Fruit fly (Drosophila melanogaster) whole organism, embryonic: ENCODE results near the gene ATPsynB.

Experiments
- Atf-2 ChIP-seq: fragments of 200-800 bp; sonication (Bioruptor generic); optimal IDR thresholded peaks from 2 replicates; lab custom pipeline; 2016; ENCODE audit warnings: missing biosample characterization, missing genetic modification characterization
- Atf6 ChIP-seq: fragments of 200-800 bp; sonication (Bioruptor generic); IDR thresholded peaks from 2 replicates; pipeline ENCODE4 v1.3.6; 2022; ENCODE audit warnings: missing biosample characterization, missing genetic modification characterization
- CG10543 ChIP-seq: fragments of 200-800 bp; sonication (Bioruptor generic); optimal IDR thresholded peaks from 3 replicates; lab custom pipeline; 2017; ENCODE audit warnings: missing biosample characterization, mild to moderate bottlenecking, missing genetic modification characterization, moderate library complexity
- CG10979 ChIP-seq: fragments of 200-800 bp; sonication (Bioruptor generic); optimal IDR thresholded peaks from 2 replicates; lab custom pipeline; 2018; ENCODE audit warnings: missing biosample characterization, mild to moderate bottlenecking, missing genetic modification characterization, moderate library complexity
- CG16815 ChIP-seq: fragments of 200-800 bp; sonication (Bioruptor generic); optimal IDR thresholded peaks from 3 replicates; lab custom pipeline; 2017; ENCODE audit warnings: missing biosample characterization, mild to moderate bottlenecking, missing genetic modification characterization
- CG17568 ChIP-seq: fragments of 200-800 bp; sonication (Bioruptor generic); optimal IDR thresholded peaks from 2 replicates; lab custom pipeline; 2018; ENCODE audit warnings: missing biosample characterization, mild to moderate bottlenecking, missing genetic modification characterization, moderate library complexity
- CG17912 ChIP-seq: fragments of 200-800 bp; sonication (Bioruptor generic); optimal IDR thresholded peaks from 2 replicates; lab custom pipeline; 2018; ENCODE audit warnings: missing biosample characterization, mild to moderate bottlenecking, missing genetic modification characterization
- CG18764 ChIP-seq: fragments of 200-800 bp; sonication (Bioruptor generic); optimal IDR thresholded peaks from 3 replicates; lab custom pipeline; 2016; ENCODE audit warnings: missing biosample characterization, missing genetic modification characterization
- CG2120 ChIP-seq: fragments of 200-800 bp; sonication (Bioruptor generic); optimal IDR thresholded peaks from 3 replicates; lab custom pipeline; 2016; ENCODE audit warnings: missing biosample characterization, missing genetic modification characterization
- CG32767 ChIP-seq: fragments of 200-800 bp; sonication (Bioruptor generic); IDR thresholded peaks from 2 replicates; pipeline ENCODE4 v1.3.6; 2022; ENCODE audit warnings: missing biosample characterization, missing genetic modification characterization
- CG32772 ChIP-seq: fragments of 200-800 bp; sonication (Bioruptor generic); IDR thresholded peaks from 2 replicates; pipeline ENCODE4 v1.3.6; 2022; ENCODE audit warnings: missing biosample characterization, missing genetic modification characterization
- CG4617 ChIP-seq: fragments of 200-800 bp; sonication (Bioruptor generic); optimal IDR thresholded peaks from 3 replicates; lab custom pipeline; 2016; ENCODE audit warnings: missing biosample characterization, missing genetic modification characterization, borderline replicate concordance
- CG7987 ChIP-seq: fragments of 200-800 bp; sonication (Bioruptor generic); optimal IDR thresholded peaks from 2 replicates; lab custom pipeline; 2018; ENCODE audit warnings: missing biosample characterization, mild to moderate bottlenecking, missing genetic modification characterization, moderate library complexity
- CG8924 ChIP-seq: fragments of 200-800 bp; optimal IDR thresholded peaks from 3 replicates; lab custom pipeline; 2019; ENCODE audit warnings: missing biosample characterization, mild to moderate bottlenecking, missing genetic modification characterization, moderate library complexity
- Dfd ChIP-seq, 2 experiments: fragments of >200 bp; optimal IDR thresholded peaks; 2 replicates each; lab custom pipeline; 2017; ENCODE audit warnings: missing biosample characterization in 2 of 2, missing genetic modification characterization in 2 of 2
- E2f2 ChIP-seq: fragments of 200-800 bp; sonication (Bioruptor generic); IDR thresholded peaks from 2 replicates; pipeline ENCODE4 v1.3.6; 2022; ENCODE audit warnings: missing biosample characterization, missing genetic modification characterization
- H2.0 ChIP-seq: fragments of 200-800 bp; sonication (Bioruptor generic); IDR thresholded peaks from 2 replicates; pipeline ENCODE4 v1.3.6; 2022; ENCODE audit warnings: missing biosample characterization, missing genetic modification characterization
- Hmr ChIP-seq: fragments of 200-800 bp; sonication (Bioruptor generic); optimal IDR thresholded peaks from 3 replicates; lab custom pipeline; 2017; ENCODE audit warnings: mild to moderate bottlenecking, missing biosample characterization, missing genetic modification reagents, missing genetic modification characterization
- Hr3 ChIP-seq: fragments of 200-800 bp; sonication (Bioruptor generic); optimal IDR thresholded peaks from 3 replicates; lab custom pipeline; 2016; ENCODE audit warnings: missing biosample characterization, missing genetic modification characterization
- Hr78 ChIP-seq, 2 experiments: fragments of 200-800 bp in 1 of 2; fragments of >200 bp in 1 of 2; sonication (Bioruptor generic) in 1 of 2; optimal IDR thresholded peaks; 2 replicates each; lab custom pipeline; 2017 to 2019; ENCODE audit warnings: missing biosample characterization in 2 of 2, missing genetic modification characterization in 2 of 2, mild to moderate bottlenecking in 1 of 2, moderate library complexity in 1 of 2
- Lhr ChIP-seq: fragments of 200-800 bp; sonication (Bioruptor generic); optimal IDR thresholded peaks from 3 replicates; lab custom pipeline; 2017; ENCODE audit warnings: mild to moderate bottlenecking, missing biosample characterization, missing genetic modification reagents, missing genetic modification characterization
- Lim3 ChIP-seq: fragments of 200-800 bp; sonication (Bioruptor generic); IDR thresholded peaks from 2 replicates; pipeline ENCODE4 v1.3.6; 2022; ENCODE audit warnings: missing biosample characterization, missing genetic modification characterization
- Myb ChIP-seq: fragments of 200-800 bp; sonication (Bioruptor generic); optimal IDR thresholded peaks from 2 replicates; lab custom pipeline; 2016; ENCODE audit warnings: missing biosample characterization, missing genetic modification characterization
- Neu2 ChIP-seq: fragments of 200-800 bp; sonication (Bioruptor generic); optimal IDR thresholded peaks from 3 replicates; lab custom pipeline; 2016; ENCODE audit warnings: missing biosample characterization, missing genetic modification characterization, borderline replicate concordance
- Nf-YC ChIP-seq: fragments of 200-800 bp; optimal IDR thresholded peaks from 3 replicates; lab custom pipeline; 2019; ENCODE audit warnings: missing biosample characterization, mild to moderate bottlenecking, missing genetic modification characterization, moderate library complexity
- Oaz ChIP-seq: fragments of 200-800 bp; sonication (Bioruptor generic); IDR thresholded peaks from 2 replicates; pipeline ENCODE4 v1.3.6; 2022; ENCODE audit warnings: missing biosample characterization, missing genetic modification characterization
- Scr ChIP-seq: fragments of 200-800 bp; sonication (Bioruptor generic); IDR thresholded peaks from 2 replicates; pipeline ENCODE4 v1.3.6; 2022; ENCODE audit warnings: missing biosample characterization, missing genetic modification characterization; ENCODE audit not compliant: partially characterized antibody
- Six4 ChIP-seq: fragments of 200-800 bp; sonication (Bioruptor generic); optimal IDR thresholded peaks from 2 replicates; lab custom pipeline; 2016; ENCODE audit warnings: missing biosample characterization, missing genetic modification characterization
- Sox102F ChIP-seq: fragments of 200-800 bp; sonication (Bioruptor generic); optimal IDR thresholded peaks from 2 replicates; lab custom pipeline; 2018; ENCODE audit warnings: missing biosample characterization, mild to moderate bottlenecking, missing genetic modification characterization, moderate library complexity
- Taf1 ChIP-seq: fragments of 200-800 bp; sonication (Bioruptor generic); IDR thresholded peaks from 2 replicates; pipeline ENCODE4 v1.3.6; 2022; ENCODE audit warnings: missing biosample characterization, missing genetic modification characterization
- Tbp ChIP-seq: fragments of >200 bp; optimal IDR thresholded peaks from 2 replicates; lab custom pipeline; 2018; ENCODE audit warnings: missing biosample characterization, missing genetic modification characterization
- ab ChIP-seq: fragments of 200-800 bp; sonication (Bioruptor generic); optimal IDR thresholded peaks from 2 replicates; lab custom pipeline; 2016; ENCODE audit warnings: missing biosample characterization, missing genetic modification characterization
- bab2 ChIP-seq: fragments of 200-800 bp; sonication (Bioruptor generic); optimal IDR thresholded peaks from 2 replicates; lab custom pipeline; 2016; ENCODE audit warnings: missing biosample characterization, missing genetic modification characterization
- cato ChIP-seq: fragments of 200-800 bp; sonication (Bioruptor generic); optimal IDR thresholded peaks from 2 replicates; lab custom pipeline; 2016; ENCODE audit warnings: missing biosample characterization, missing genetic modification characterization, borderline replicate concordance
- dmrt11E ChIP-seq: fragments of 200-800 bp; sonication (Bioruptor generic); optimal IDR thresholded peaks from 3 replicates; lab custom pipeline; 2018; ENCODE audit warnings: missing biosample characterization, mild to moderate bottlenecking, missing genetic modification characterization, moderate library complexity
- dpn ChIP-seq, 2 experiments: fragments of 200-800 bp; sonication (Bioruptor generic); optimal IDR thresholded peaks; 3 replicates each; lab custom pipeline; 2016; ENCODE audit warnings: missing biosample characterization in 2 of 2, missing genetic modification characterization in 2 of 2
- ems ChIP-seq: fragments of 200-800 bp; sonication (Bioruptor generic); optimal IDR thresholded peaks from 3 replicates; lab custom pipeline; 2016; ENCODE audit warnings: missing biosample characterization, missing genetic modification characterization
- exex ChIP-seq: fragments of 200-800 bp; sonication (Bioruptor generic); optimal IDR thresholded peaks from 4 replicates; lab custom pipeline; 2018; ENCODE audit warnings: missing biosample characterization, mild to moderate bottlenecking, missing genetic modification characterization, moderate library complexity
- fd102C ChIP-seq: fragments of 200-800 bp; sonication (Bioruptor generic); optimal IDR thresholded peaks from 2 replicates; lab custom pipeline; 2018; ENCODE audit warnings: missing biosample characterization, mild to moderate bottlenecking, missing genetic modification characterization, moderate library complexity
- fru ChIP-seq: fragments of >200 bp; optimal IDR thresholded peaks from 2 replicates; lab custom pipeline; 2017
- gcm2 ChIP-seq: fragments of 200-800 bp; sonication (Bioruptor generic); optimal IDR thresholded peaks from 2 replicates; lab custom pipeline; 2016; ENCODE audit warnings: missing biosample characterization, missing genetic modification characterization
- gsb ChIP-seq: fragments of 200-800 bp; sonication (Bioruptor generic); IDR thresholded peaks from 2 replicates; pipeline ENCODE4 v1.3.6; 2022; ENCODE audit warnings: missing biosample characterization, missing genetic modification characterization
- jing ChIP-seq: fragments of 200-800 bp; sonication (Bioruptor generic); optimal IDR thresholded peaks from 2 replicates; lab custom pipeline; 2018; ENCODE audit warnings: missing biosample characterization, mild to moderate bottlenecking, missing genetic modification characterization
- lola ChIP-seq, 3 experiments: fragments of >200 bp in 2 of 3; fragments of 200-800 bp in 1 of 3; sonication (Bioruptor generic) in 1 of 3; optimal IDR thresholded peaks; 2 replicates each; lab custom pipeline; 2017 to 2019; ENCODE audit warnings: missing biosample characterization in 3 of 3, missing genetic modification characterization in 3 of 3, mild to moderate bottlenecking in 1 of 3, moderate library complexity in 1 of 3
- lov ChIP-seq, 2 experiments: fragments of 200-800 bp in 1 of 2; fragments of >200 bp in 1 of 2; sonication (Bioruptor generic) in 1 of 2; IDR thresholded peaks in 1 of 2; optimal IDR thresholded peaks in 1 of 2; 2 replicates in 1 of 2; 3 replicates in 1 of 2; pipeline versions ENCODE4 v1.3.6 to Lab custom; 2017 to 2022; ENCODE audit warnings: missing biosample characterization in 1 of 2, missing genetic modification characterization in 1 of 2
- pho ChIP-seq: fragments of 200-800 bp; sonication (Bioruptor generic); optimal IDR thresholded peaks from 2 replicates; lab custom pipeline; 2016; ENCODE audit warnings: missing biosample characterization, missing genetic modification characterization
- schlank ChIP-seq: fragments of 200-800 bp; sonication (Bioruptor generic); optimal IDR thresholded peaks from 2 replicates; lab custom pipeline; 2018; ENCODE audit warnings: missing biosample characterization, mild to moderate bottlenecking, missing genetic modification characterization
- stc ChIP-seq: fragments of 200-800 bp; sonication (Bioruptor generic); IDR thresholded peaks from 2 replicates; pipeline ENCODE4 v1.3.6; 2022; ENCODE audit warnings: missing biosample characterization, missing genetic modification characterization
- trh ChIP-seq: fragments of 200-800 bp; sonication (Bioruptor generic); optimal IDR thresholded peaks from 2 replicates; lab custom pipeline; 2016; ENCODE audit warnings: missing biosample characterization, missing genetic modification characterization
- wor ChIP-seq: fragments of 200-800 bp; sonication (Bioruptor generic); IDR thresholded peaks from 2 replicates; pipeline ENCODE4 v1.3.6; 2022; ENCODE audit warnings: missing biosample characterization, missing genetic modification characterization

The ATPsynB gene

DNA sequence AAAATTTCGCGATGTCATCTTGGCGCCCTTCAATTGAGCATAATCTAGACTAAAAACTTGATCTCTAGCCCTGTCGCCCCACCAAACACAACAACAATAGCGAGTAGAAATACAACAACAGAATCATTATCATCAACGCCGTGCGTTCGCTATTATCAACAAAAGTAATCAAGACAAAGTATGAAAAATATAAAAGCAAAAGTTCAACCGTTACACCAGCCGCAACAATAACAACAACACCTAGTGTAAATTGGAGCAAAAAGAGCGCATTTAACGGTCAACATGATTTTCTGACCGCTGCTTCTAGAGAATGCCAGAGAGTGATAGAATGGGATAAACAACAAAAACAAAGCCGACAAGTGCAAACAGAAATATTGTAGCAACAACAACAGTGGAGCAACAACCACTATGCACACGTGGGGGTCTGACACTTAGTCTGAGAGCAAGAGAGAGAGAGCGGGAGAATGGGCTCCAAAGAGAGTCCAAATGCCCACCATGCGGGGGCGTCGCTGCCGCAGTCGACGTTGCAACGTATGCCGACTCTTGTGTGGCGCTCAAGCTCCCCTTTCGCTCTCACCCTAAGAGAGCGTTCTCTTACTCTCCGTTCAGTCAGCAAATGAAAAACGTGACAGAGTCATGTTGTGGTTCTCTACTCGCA, 37.4 kb upstream of the ATPsynB start (continued):
- TF ChIP-seq dpn (GFP tag; optimal IDR thresholded peaks at IDR 0.05; lab: Kevin White, UChicago), result no peak
- no peak for TF ChIP-seq Hmr (GFP tag; lab: Kevin White, UChicago)
- no peak for TF ChIP-seq Lim3 (GFP tag; lab: Robert Waterston, UW)
- TF ChIP-seq gcm2, result no peak
- TF ChIP-seq ab, result no peak
- no peak for TF ChIP-seq ems (GFP tag; lab: Kevin White, UChicago)
- no peak for TF ChIP-seq CG2120 (GFP tag; lab: Kevin White, UChicago)
- no peak for TF ChIP-seq schlank
- peak; percentile 0 for TF ChIP-seq CG7987 (GFP tag; lab: Kevin White, UChicago)
- no peak for TF ChIP-seq H2.0 (GFP tag; lab: Robert Waterston, UW)
- TF ChIP-seq jing (GFP tag; lab: Kevin White, UChicago), result no peak
- TF ChIP-seq Hr3 (GFP tag; lab: Kevin White, UChicago), result no peak
- TF ChIP-seq Lhr, result no peak
- no peak for TF ChIP-seq trh
- TF ChIP-seq CG16815 (GFP tag; lab: Kevin White, UChicago), result no peak
- no peak for TF ChIP-seq Oaz (GFP tag; lab: Robert Waterston, UW)
- no peak for TF ChIP-seq CG10543 (GFP tag; lab: Kevin White, UChicago)
- peak; percentile 45 for TF ChIP-seq CG17568 (GFP tag; lab: Kevin White, UChicago)
- peak in 1 of 2 experiments; percentile 82 for TF ChIP-seq Hr78 (GFP tag; optimal IDR thresholded peaks at IDR 0.05; lab: Kevin White, UChicago)
- TF ChIP-seq Taf1, result no peak
- no peak for TF ChIP-seq E2f2 (GFP tag; lab: Robert Waterston, UW)
- no peak for TF ChIP-seq CG18764 (GFP tag; lab: Kevin White, UChicago)
- TF ChIP-seq CG17912 (GFP tag; lab: Kevin White, UChicago), result peak; percentile 11
- no peak for TF ChIP-seq Myb (GFP tag; lab: Kevin White, UChicago)
- no peak for TF ChIP-seq cato
- TF ChIP-seq stc (GFP tag; lab: Robert Waterston, UW), result no peak
- no peak for TF ChIP-seq dmrt11E (tag; lab: Kevin White, UChicago)
- TF ChIP-seq CG8924 (tag; lab: Kevin White, UChicago), result no peak
- no peak for TF ChIP-seq Neu2 (GFP tag; lab: Kevin White, UChicago)
- TF ChIP-seq Atf-2, result no peak
- no peak for TF ChIP-seq CG4617 (GFP tag; lab: Kevin White, UChicago)
- TF ChIP-seq Sox102F (GFP tag; lab: Kevin White, UChicago), result no peak
- no peak for TF ChIP-seq Atf6 (GFP tag; lab: Robert Waterston, UW)
- TF ChIP-seq Six4 (GFP tag; lab: Kevin White, UChicago), result no peak
- no peak for TF ChIP-seq CG32772 (GFP tag; lab: Robert Waterston, UW)
- TF ChIP-seq gsb (GFP tag; lab: Robert Waterston, UW), result no peak
- no peak for TF ChIP-seq pho (GFP tag; lab: Kevin White, UChicago)
- no peak for TF ChIP-seq Dfd (GFP tag; optimal IDR thresholded peaks at IDR 0.05; lab: Kevin White, UChicago)
- TF ChIP-seq CG32767 (GFP tag; lab: Robert Waterston, UW), result no peak
- no peak for TF ChIP-seq lov (optimal IDR thresholded peaks at IDR 0.05; lab: Kevin White, UChicago)
- 0 out of 3 replicates have a peak, but pooled peaks have one; percentile 24 for TF ChIP-seq lov (GFP tag; IDR thresholded peaks at IDR 0.05; lab: Robert Waterston, UW)
- TF ChIP-seq bab2 (GFP tag; lab: Kevin White, UChicago), result no peak
- TF ChIP-seq Scr, result no peak
- TF ChIP-seq CG10979 (tag; lab: Kevin White, UChicago), result no peak
- no peak for TF ChIP-seq Tbp (GFP tag; lab: Kevin White, UChicago)
- no peak for TF ChIP-seq fru (lab: Kevin White, UChicago)
- TF ChIP-seq exex, result peak; percentile 58
- TF ChIP-seq Nf-YC (tag; lab: Kevin White, UChicago), result no peak
- no peak for TF ChIP-seq fd102C (GFP tag; lab: Kevin White, UChicago)
- no peak for TF ChIP-seq wor (GFP tag; lab: Robert Waterston, UW)
- no peak for TF ChIP-seq lola (GFP tag; optimal IDR thresholded peaks at IDR 0.05; lab: Kevin White, UChicago)
